Fruit fly (Drosophila melanogaster): ENCODE results near the gene CG7377.

- TF ChIP-seq cyc (GFP tag; optimal IDR thresholded peaks at IDR 0.05) (no peak), CG11762 (GFP tag; optimal IDR thresholded peaks at IDR 0.05; ENCODE audit: insufficient read depth) (no peak), vri (GFP tag; optimal IDR thresholded peaks at IDR 0.05) (no peak), fd59A (GFP tag; optimal IDR thresholded peaks at IDR 0.05) (no peak), ss (GFP tag; optimal IDR thresholded peaks at IDR 0.05) (no peak)
Measured at dm6 chr3L:11624281-11624680, 34.8 kb downstream of the CG7377 start, which contains the start of gene Akr1B.
